Worm (Caenorhabditis elegans) whole organism, young adult: ENCODE measurements around the gene Y54G2A.32.

ENCODE experiments used
- B0019.2 ChIP-seq: fragments of 200-800 bp; sonication (Bioruptor generic); conservative IDR thresholded peaks from 2 replicates; pipeline ENCODE4 v1.3.6; 2022; ENCODE audit warnings: missing genetic modification reagents, missing genetic modification characterization, missing compliant biosample characterization
- B0035.1 ChIP-seq: sonication (generic microtip); optimal IDR thresholded peaks from 2 replicates; lab custom pipeline; 2016; ENCODE audit warnings: missing genetic modification characterization, mild to moderate bottlenecking, missing compliant biosample characterization, missing genotype, missing genetic modification reagents
- C06A6.2 ChIP-seq: fragments of 200-800 bp; sonication (Bioruptor generic); conservative IDR thresholded peaks from 2 replicates; pipeline ENCODE4 v1.3.6; 2022; ENCODE audit warnings: missing genetic modification characterization, missing compliant biosample characterization
- C17E4.6 ChIP-seq: fragments of 200-800 bp; sonication (Bioruptor generic); IDR thresholded peaks from 2 replicates; pipeline ENCODE4 v1.3.6; 2022; ENCODE audit warnings: missing genetic modification reagents, missing genetic modification characterization, missing compliant biosample characterization
- F10E7.11 ChIP-seq: sonication (generic microtip); optimal IDR thresholded peaks from 2 replicates; lab custom pipeline; 2017; ENCODE audit warnings: mild to moderate bottlenecking, missing genetic modification characterization, moderate library complexity, missing compliant biosample characterization
- F23B12.7 ChIP-seq: sonication (generic microtip); optimal IDR thresholded peaks from 2 replicates; lab custom pipeline; 2017; ENCODE audit warnings: missing genetic modification characterization, mild to moderate bottlenecking, missing compliant biosample characterization, antibody characterized with exemption, moderate library complexity; ENCODE audit not compliant: insufficient read depth
- F33H1.4 ChIP-seq: fragments of 200-800 bp; sonication (Bioruptor generic); IDR thresholded peaks from 2 replicates; pipeline ENCODE4 v1.3.6; 2022; ENCODE audit warnings: missing genetic modification reagents, missing genetic modification characterization, missing compliant biosample characterization
- F39B2.1 ChIP-seq: fragments of 200-800 bp; sonication (Bioruptor generic); IDR thresholded peaks from 2 replicates; pipeline ENCODE4 v1.3.6; 2022; ENCODE audit warnings: missing genetic modification reagents, missing genetic modification characterization, missing compliant biosample characterization
- ama-1 ChIP-seq, 3 experiments: fragments of 150-350 bp in 1 of 3; sonication (generic microtip) in 2 of 3; optimal IDR thresholded peaks; 2 replicates each; lab custom pipeline; 2014 to 2018; ENCODE audit warnings: missing biosample characterization in 2 of 3, missing genetic modification characterization in 2 of 3, missing genetic modification reagents in 2 of 3
- attf-6 ChIP-seq: fragments of 200-800 bp; sonication (Bioruptor generic); IDR thresholded peaks from 2 replicates; pipeline ENCODE4 v1.3.6; 2022; ENCODE audit warnings: missing genetic modification reagents, missing genetic modification characterization, missing compliant biosample characterization
- bed-1 ChIP-seq: fragments of 200-800 bp; sonication (Bioruptor generic); IDR thresholded peaks from 2 replicates; pipeline ENCODE4 v1.3.6; 2022; ENCODE audit warnings: missing genetic modification reagents, missing genetic modification characterization, missing compliant biosample characterization
- bed-2 ChIP-seq: fragments of 200-800 bp; sonication (Bioruptor generic); IDR thresholded peaks from 2 replicates; pipeline ENCODE4 v1.3.6; 2022; ENCODE audit warnings: missing genetic modification reagents, missing genetic modification characterization, missing compliant biosample characterization
- ceh-58 ChIP-seq: fragments of 200-800 bp; sonication (Bioruptor generic); IDR thresholded peaks from 2 replicates; pipeline ENCODE4 v1.3.6; 2022; ENCODE audit warnings: missing genetic modification characterization, missing compliant biosample characterization
- die-1 ChIP-seq: sonication (generic microtip); optimal IDR thresholded peaks from 2 replicates; lab custom pipeline; 2016; ENCODE audit warnings: missing genotype, mild to moderate bottlenecking, missing genetic modification characterization, missing compliant biosample characterization
- dpl-1 ChIP-seq: fragments of 150-350 bp; optimal IDR thresholded peaks from 2 replicates; lab custom pipeline; 2014; ENCODE audit warnings: missing biosample characterization, missing genetic modification reagents, missing genetic modification characterization
- efl-1 ChIP-seq: fragments of 150-350 bp; optimal IDR thresholded peaks from 2 replicates; lab custom pipeline; 2014; ENCODE audit warnings: missing biosample characterization, missing genetic modification reagents, missing genetic modification characterization
- egl-44 ChIP-seq: fragments of 200-800 bp; sonication (Bioruptor generic); IDR thresholded peaks from 2 replicates; pipeline ENCODE4 v1.3.6; 2022; ENCODE audit warnings: missing genetic modification reagents, missing genetic modification characterization, missing compliant biosample characterization
- ekl-4 ChIP-seq: fragments of 200-800 bp; sonication (Bioruptor generic); IDR thresholded peaks from 2 replicates; pipeline ENCODE4 v1.3.6; 2022; ENCODE audit warnings: missing genetic modification reagents, missing genetic modification characterization, missing compliant biosample characterization
- ets-4 ChIP-seq: fragments of 200-800 bp; sonication (Bioruptor generic); optimal IDR thresholded peaks from 2 replicates; lab custom pipeline; 2018; ENCODE audit warnings: mild to moderate bottlenecking, missing genetic modification characterization, missing compliant biosample characterization
- gei-17 ChIP-seq: fragments of 200-800 bp; sonication (Bioruptor generic); optimal IDR thresholded peaks from 2 replicates; lab custom pipeline; 2018; ENCODE audit warnings: mild to moderate bottlenecking, missing genetic modification characterization, missing compliant biosample characterization
- hlh-26 ChIP-seq: fragments of 200-800 bp; sonication (Bioruptor generic); conservative IDR thresholded peaks from 2 replicates; pipeline ENCODE4 v1.3.6; 2022; ENCODE audit warnings: missing genetic modification reagents, missing genetic modification characterization, missing compliant biosample characterization
- hrde-1 ChIP-seq: sonication (generic microtip); optimal IDR thresholded peaks from 2 replicates; lab custom pipeline; 2016; ENCODE audit warnings: missing genetic modification characterization, mild to moderate bottlenecking, missing compliant biosample characterization, moderate library complexity, missing genotype, missing genetic modification reagents, borderline replicate concordance
- hsf-1 ChIP-seq: fragments of 200-800 bp; sonication (Bioruptor generic); IDR thresholded peaks from 2 replicates; pipeline ENCODE4 v1.3.6; 2022; ENCODE audit warnings: missing genetic modification reagents, missing genetic modification characterization, missing compliant biosample characterization
- lag-1 ChIP-seq: fragments of 200-800 bp; sonication (Bioruptor generic); IDR thresholded peaks from 2 replicates; pipeline ENCODE4 v1.3.6; 2022; ENCODE audit warnings: missing genetic modification reagents, missing genetic modification characterization, missing compliant biosample characterization
- lin-35 ChIP-seq, 3 experiments: fragments of 150-350 bp in 2 of 3; sonication (generic microtip) in 1 of 3; optimal IDR thresholded peaks; 2 replicates each; lab custom pipeline; 2014 to 2018; ENCODE audit warnings: missing biosample characterization in 3 of 3, missing genetic modification characterization in 3 of 3, missing genetic modification reagents in 3 of 3
- lsl-1 ChIP-seq: fragments of 200-800 bp; sonication (Bioruptor generic); optimal IDR thresholded peaks from 2 replicates; lab custom pipeline; 2018; ENCODE audit warnings: mild to moderate bottlenecking, missing genetic modification characterization, moderate library complexity, missing compliant biosample characterization
- madf-10 ChIP-seq: sonication (generic microtip); optimal IDR thresholded peaks from 2 replicates; lab custom pipeline; 2016; ENCODE audit warnings: mild to moderate bottlenecking, missing genetic modification characterization, missing compliant biosample characterization
- mxl-1 ChIP-seq: sonication (generic microtip); optimal IDR thresholded peaks from 2 replicates; lab custom pipeline; 2016; ENCODE audit warnings: missing genetic modification characterization, missing compliant biosample characterization
- nfya-1 ChIP-seq: sonication (generic microtip); optimal IDR thresholded peaks from 2 replicates; lab custom pipeline; 2017; ENCODE audit warnings: antibody characterized with exemption, missing compliant biosample characterization, missing genetic modification characterization, borderline replicate concordance; ENCODE audit not compliant: insufficient read depth
- nfyb-1 ChIP-seq: fragments of 200-800 bp; sonication (Bioruptor generic); IDR thresholded peaks from 2 replicates; pipeline ENCODE4 v1.3.6; 2022; ENCODE audit warnings: missing genetic modification reagents, missing genetic modification characterization, missing compliant biosample characterization
- nhr-27 ChIP-seq: fragments of 200-800 bp; sonication (Bioruptor generic); optimal IDR thresholded peaks from 2 replicates; lab custom pipeline; 2018; ENCODE audit warnings: mild to moderate bottlenecking, missing genetic modification characterization, moderate library complexity, missing compliant biosample characterization
- nhr-80 ChIP-seq: sonication (generic microtip); optimal IDR thresholded peaks from 2 replicates; lab custom pipeline; 2016; ENCODE audit warnings: missing genetic modification characterization, missing compliant biosample characterization
- nhr-90 ChIP-seq: sonication (generic microtip); optimal IDR thresholded peaks from 2 replicates; lab custom pipeline; 2016; ENCODE audit warnings: missing genotype, mild to moderate bottlenecking, missing genetic modification characterization, missing compliant biosample characterization
- pbrm-1 ChIP-seq: fragments of 200-800 bp; sonication (Bioruptor generic); IDR thresholded peaks from 2 replicates; pipeline ENCODE4 v1.3.6; 2022; ENCODE audit warnings: missing genetic modification reagents, missing genetic modification characterization, missing compliant biosample characterization
- rcor-1 ChIP-seq: fragments of 200-800 bp; sonication (Bioruptor generic); IDR thresholded peaks from 2 replicates; pipeline ENCODE4 v1.3.6; 2022; ENCODE audit warnings: missing genetic modification reagents, missing genetic modification characterization, missing compliant biosample characterization
- somi-1 ChIP-seq: fragments of 200-800 bp; sonication (Bioruptor generic); optimal IDR thresholded peaks from 2 replicates; lab custom pipeline; 2018; ENCODE audit warnings: mild to moderate bottlenecking, missing genetic modification characterization, missing compliant biosample characterization
- sptf-2 ChIP-seq: fragments of 200-800 bp; sonication (Bioruptor generic); optimal IDR thresholded peaks from 2 replicates; lab custom pipeline; 2018; ENCODE audit warnings: mild to moderate bottlenecking, missing genetic modification characterization, missing compliant biosample characterization
- tbp1 ChIP-seq: fragments of 200-800 bp; sonication (Bioruptor generic); optimal IDR thresholded peaks from 2 replicates; lab custom pipeline; 2018; ENCODE audit warnings: mild to moderate bottlenecking, missing genetic modification characterization, missing compliant biosample characterization
- tbx-9 ChIP-seq: sonication (generic microtip); optimal IDR thresholded peaks from 2 replicates; lab custom pipeline; 2016; ENCODE audit warnings: borderline replicate concordance, missing genetic modification characterization, inconsistent platforms, missing compliant biosample characterization
- zfh-2 ChIP-seq: fragments of 200-800 bp; sonication (Bioruptor generic); conservative IDR thresholded peaks from 2 replicates; pipeline ENCODE4 v1.3.6; 2022; ENCODE audit warnings: missing genetic modification reagents, missing genetic modification characterization, missing compliant biosample characterization
- ztf-28 ChIP-seq: fragments of 200-800 bp; sonication (Bioruptor generic); IDR thresholded peaks from 2 replicates; pipeline ENCODE4 v1.3.6; 2022; ENCODE audit warnings: missing genetic modification reagents, missing genetic modification characterization, missing compliant biosample characterization
- ztf-3 ChIP-seq: fragments of 200-800 bp; sonication (Bioruptor generic); optimal IDR thresholded peaks from 2 replicates; lab custom pipeline; 2018; ENCODE audit warnings: mild to moderate bottlenecking, missing genetic modification characterization, missing compliant biosample characterization

Y54G2A.32 gene

DNA sequence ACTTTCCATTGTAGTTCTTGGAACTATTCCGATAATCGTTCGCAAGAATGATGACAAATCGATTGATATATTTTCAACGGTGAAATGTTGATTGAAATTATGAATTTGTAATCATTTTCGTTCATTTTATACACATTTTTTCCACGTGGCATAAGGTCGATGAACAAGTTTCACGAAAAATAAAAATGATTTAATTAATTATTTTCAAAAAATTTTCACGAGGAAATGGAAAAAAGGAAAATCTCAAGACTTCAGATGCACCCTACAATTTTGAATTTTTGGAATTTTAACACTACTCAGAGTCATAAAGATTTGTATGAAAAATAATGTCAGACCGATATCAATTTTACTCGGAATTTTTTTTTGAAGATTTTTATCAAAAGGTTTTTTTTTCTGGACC is 15.9 kb downstream of the Y54G2A.32 start, which contains the start of gene Y54G2A.13:
Gene Y54G2A.13, minus strand, starts transcription at position 101 of the 400 bp plus-strand sequence.
- TF ChIP-seq tbp1 (GFP tag; lab: Kevin White, UChicago) (no peak), hrde-1 (tag; lab: Kevin White, UChicago) (no peak)

DNA sequence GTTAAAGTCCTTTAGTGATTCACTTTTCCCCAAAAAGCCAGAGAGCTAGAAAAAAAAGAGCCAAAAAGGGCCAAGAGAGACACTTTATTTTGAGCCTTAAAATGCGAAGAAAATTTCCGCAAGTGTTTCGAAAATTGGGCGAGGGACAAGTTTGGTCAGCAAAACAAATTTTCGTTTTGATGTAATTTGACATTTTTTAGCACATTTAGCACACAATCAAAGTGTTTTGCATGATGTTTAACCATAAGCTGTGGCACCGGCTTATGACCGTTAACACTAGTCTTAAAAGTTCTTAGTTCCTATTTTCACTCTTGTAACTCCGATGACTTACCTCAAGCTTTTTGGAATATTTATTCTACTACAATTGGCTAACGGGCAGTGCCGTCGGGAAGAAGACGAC is 16.7 kb downstream of the Y54G2A.32 start, which contains the start of gene Y54G2A.37:
Gene Y54G2A.37, plus strand, starts transcription at position 301 of the 400 bp plus-strand sequence.
- TF ChIP-seq ceh-58 (GFP tag; lab: Robert Waterston, UW) (no peak), nhr-90 (tag; lab: Kevin White, UChicago) (no peak)

- no peak for TF ChIP-seq dpl-1 (GFP tag; lab: Kevin White, UChicago)
- TF ChIP-seq C06A6.2, result no peak
- TF ChIP-seq somi-1 (GFP tag; lab: Kevin White, UChicago), result no peak
- no peak for TF ChIP-seq ztf-28 (GFP tag; lab: Robert Waterston, UW)
- no peak for TF ChIP-seq efl-1
These were observed 19.7 kb downstream of the Y54G2A.32 start, which contains the start of gene clec-80 for ce11 chrIV:2823446-2823845. Gene clec-80, plus strand, starts transcription at chrIV:2823746.

ce11 chrIV:2825460-2826103 is 21.8 kb downstream of the Y54G2A.32 start:
- TF ChIP-seq F10E7.11 (no peak), mxl-1 (tag; lab: Kevin White, UChicago) (no peak), bed-1 (GFP tag; lab: Robert Waterston, UW) (no peak), bed-2 (GFP tag; lab: Robert Waterston, UW) (no peak), pbrm-1 (GFP tag; lab: Robert Waterston, UW) (no peak), ets-4 (GFP tag; lab: Kevin White, UChicago) (no peak), madf-10 (tag; lab: Kevin White, UChicago) (no peak), attf-6 (GFP tag; lab: Robert Waterston, UW) (no peak), rcor-1 (GFP tag; lab: Robert Waterston, UW) (no peak), sptf-2 (GFP tag; lab: Kevin White, UChicago) (no peak), hsf-1 (GFP tag; lab: Robert Waterston, UW) (no peak), ztf-3 (no peak), ekl-4 (GFP tag; lab: Robert Waterston, UW) (no peak), zfh-2 (GFP tag; lab: Robert Waterston, UW) (no peak), lag-1 (GFP tag; lab: Robert Waterston, UW) (no peak), F39B2.1 (GFP tag; lab: Robert Waterston, UW) (no peak), gei-17 (GFP tag; lab: Kevin White, UChicago) (no peak), nfya-1 (no peak), B0019.2 (GFP tag; lab: Robert Waterston, UW) (no peak), F33H1.4 (GFP tag; lab: Robert Waterston, UW) (no peak), ama-1 (optimal IDR thresholded peaks at IDR 0.05; lab: Kevin White, UChicago) (no peak), ama-1 (GFP tag; optimal IDR thresholded peaks at IDR 0.05; lab: Kevin White, UChicago) (no peak), tbx-9 (no peak), B0035.1 (no peak), F23B12.7 (tag; lab: Kevin White, UChicago) (no peak), lin-35 (GFP tag; optimal IDR thresholded peaks at IDR 0.05; lab: Kevin White, UChicago) (no peak), tbp1 (GFP tag; lab: Kevin White, UChicago) (peak; percentile 37), hlh-26 (GFP tag; lab: Robert Waterston, UW) (no peak), C17E4.6 (GFP tag; lab: Robert Waterston, UW) (no peak), die-1 (no peak), egl-44 (GFP tag; lab: Robert Waterston, UW) (no peak), nfyb-1 (GFP tag; lab: Robert Waterston, UW) (no peak), nhr-27 (tag; lab: Kevin White, UChicago) (no peak), nhr-80 (tag; lab: Kevin White, UChicago) (no peak), lsl-1 (GFP tag; lab: Kevin White, UChicago) (peak; percentile 5)
